Worm (Caenorhabditis elegans) whole organism, young adult: ENCODE results near the gene vhp-1.
A peak's percentile ranks its signal among the peaks of the same experiment; 100 is the strongest.

Experiments
- B0019.2 ChIP-seq: fragments of 200-800 bp; sonication (Bioruptor generic); conservative IDR thresholded peaks from 2 replicates; pipeline ENCODE4 v1.3.6; 2022; ENCODE audit warnings: missing genetic modification reagents, missing genetic modification characterization, missing compliant biosample characterization
- B0035.1 ChIP-seq: sonication (generic microtip); optimal IDR thresholded peaks from 2 replicates; lab custom pipeline; 2016; ENCODE audit warnings: missing genetic modification characterization, mild to moderate bottlenecking, missing compliant biosample characterization, missing genotype, missing genetic modification reagents
- C06A6.2 ChIP-seq: fragments of 200-800 bp; sonication (Bioruptor generic); conservative IDR thresholded peaks from 2 replicates; pipeline ENCODE4 v1.3.6; 2022; ENCODE audit warnings: missing genetic modification characterization, missing compliant biosample characterization
- D2030.7 ChIP-seq: fragments of 200-800 bp; sonication (Bioruptor generic); IDR thresholded peaks from 2 replicates; pipeline ENCODE4 v1.3.6; 2022; ENCODE audit warnings: missing genetic modification reagents, missing genetic modification characterization, missing compliant biosample characterization
- F22D6.2 ChIP-seq: sonication (generic microtip); optimal IDR thresholded peaks from 2 replicates; lab custom pipeline; 2016; ENCODE audit warnings: mild to moderate bottlenecking, missing genetic modification characterization, missing compliant biosample characterization
- F23B12.7 ChIP-seq: sonication (generic microtip); optimal IDR thresholded peaks from 2 replicates; lab custom pipeline; 2017; ENCODE audit warnings: missing genetic modification characterization, mild to moderate bottlenecking, missing compliant biosample characterization, antibody characterized with exemption, moderate library complexity; ENCODE audit not compliant: insufficient read depth
- F33H1.4 ChIP-seq: fragments of 200-800 bp; sonication (Bioruptor generic); IDR thresholded peaks from 2 replicates; pipeline ENCODE4 v1.3.6; 2022; ENCODE audit warnings: missing genetic modification reagents, missing genetic modification characterization, missing compliant biosample characterization
- F49E8.2 ChIP-seq: sonication (generic microtip); optimal IDR thresholded peaks from 3 replicates; lab custom pipeline; 2017; ENCODE audit warnings: missing genetic modification characterization, mild to moderate bottlenecking, missing compliant biosample characterization, antibody characterized with exemption, moderate library complexity; ENCODE audit not compliant: insufficient read depth
- F52B5.7 ChIP-seq: sonication (generic microtip); optimal IDR thresholded peaks from 2 replicates; lab custom pipeline; 2016; ENCODE audit warnings: mild to moderate bottlenecking, missing genetic modification characterization, missing compliant biosample characterization
- F57A8.1 ChIP-seq: fragments of 200-800 bp; sonication (Bioruptor generic); optimal IDR thresholded peaks from 2 replicates; lab custom pipeline; 2018; ENCODE audit warnings: mild to moderate bottlenecking, missing genetic modification characterization, moderate library complexity, missing compliant biosample characterization
- K12H6.12 ChIP-seq: fragments of 200-800 bp; sonication (Bioruptor generic); optimal IDR thresholded peaks from 2 replicates; lab custom pipeline; 2018; ENCODE audit warnings: mild to moderate bottlenecking, missing genetic modification characterization, missing compliant biosample characterization
- T26A5.8 ChIP-seq: sonication (generic microtip); optimal IDR thresholded peaks from 2 replicates; lab custom pipeline; 2016; ENCODE audit warnings: missing genetic modification characterization, missing compliant biosample characterization
- Y53G8AR.9 ChIP-seq: fragments of 200-800 bp; sonication (Bioruptor generic); conservative IDR thresholded peaks from 2 replicates; pipeline ENCODE4 v1.3.6; 2022; ENCODE audit warnings: missing genetic modification reagents, missing genetic modification characterization, missing compliant biosample characterization
- Y56A3A.18 ChIP-seq: fragments of 200-800 bp; sonication (Bioruptor generic); IDR thresholded peaks from 2 replicates; pipeline ENCODE4 v1.3.6; 2022; ENCODE audit warnings: missing genetic modification reagents, missing genetic modification characterization, missing compliant biosample characterization
- Y67H2A.10 ChIP-seq: fragments of 200-800 bp; sonication (Bioruptor generic); conservative IDR thresholded peaks from 2 replicates; pipeline ENCODE4 v1.3.6; 2022; ENCODE audit warnings: missing genetic modification reagents, missing genetic modification characterization, missing compliant biosample characterization
- Y95B8A.8 ChIP-seq: fragments of 200-800 bp; sonication (Bioruptor generic); IDR thresholded peaks from 2 replicates; pipeline ENCODE4 v1.3.6; 2022; ENCODE audit warnings: missing genetic modification reagents, missing genetic modification characterization, missing compliant biosample characterization
- ama-1 ChIP-seq, 3 experiments: fragments of 150-350 bp in 1 of 3; sonication (generic microtip) in 2 of 3; optimal IDR thresholded peaks; 2 replicates each; lab custom pipeline; 2014 to 2018; ENCODE audit warnings: missing biosample characterization in 2 of 3, missing genetic modification characterization in 2 of 3, missing genetic modification reagents in 2 of 3
- aptf-3 ChIP-seq: fragments of 200-800 bp; sonication (Bioruptor generic); IDR thresholded peaks from 2 replicates; pipeline ENCODE4 v1.3.6; 2022; ENCODE audit warnings: missing genetic modification characterization, missing compliant biosample characterization
- athp-1 ChIP-seq: sonication (generic microtip); optimal IDR thresholded peaks from 2 replicates; lab custom pipeline; 2017; ENCODE audit warnings: mild to moderate bottlenecking, missing genetic modification characterization, missing compliant biosample characterization
- attf-3 ChIP-seq: fragments of 200-800 bp; sonication (Bioruptor generic); conservative IDR thresholded peaks from 2 replicates; pipeline ENCODE4 v1.3.6; 2022; ENCODE audit warnings: missing genetic modification reagents, missing genetic modification characterization, missing compliant biosample characterization
- ccch-3 ChIP-seq: fragments of 200-800 bp; sonication (Bioruptor generic); optimal IDR thresholded peaks from 2 replicates; lab custom pipeline; 2018; ENCODE audit warnings: mild to moderate bottlenecking, missing genetic modification characterization, missing compliant biosample characterization
- cebp-1 ChIP-seq, 2 experiments: fragments of 200-800 bp in 1 of 2; sonication (Bioruptor generic) in 1 of 2; sonication (generic microtip) in 1 of 2; IDR thresholded peaks in 1 of 2; optimal IDR thresholded peaks in 1 of 2; 2 replicates each; pipeline versions ENCODE4 v1.3.6 to Lab custom; 2017 to 2022; ENCODE audit warnings: missing compliant biosample characterization in 2 of 2, missing genetic modification characterization in 2 of 2, mild to moderate bottlenecking in 1 of 2, missing genetic modification reagents in 1 of 2, moderate library complexity in 1 of 2
- ceh-100 ChIP-seq: fragments of 200-800 bp; sonication (Bioruptor generic); IDR thresholded peaks from 2 replicates; pipeline ENCODE4 v1.3.6; 2022; ENCODE audit warnings: missing genetic modification reagents, missing genetic modification characterization, missing compliant biosample characterization
- ceh-27 ChIP-seq: fragments of 200-800 bp; sonication (Bioruptor generic); optimal IDR thresholded peaks from 2 replicates; lab custom pipeline; 2018; ENCODE audit warnings: mild to moderate bottlenecking, missing genetic modification characterization, moderate library complexity, missing compliant biosample characterization
- ceh-58 ChIP-seq: fragments of 200-800 bp; sonication (Bioruptor generic); IDR thresholded peaks from 2 replicates; pipeline ENCODE4 v1.3.6; 2022; ENCODE audit warnings: missing genetic modification characterization, missing compliant biosample characterization
- chd-7 ChIP-seq: sonication (generic microtip); optimal IDR thresholded peaks from 2 replicates; lab custom pipeline; 2016; ENCODE audit warnings: mild to moderate bottlenecking, missing genetic modification characterization, moderate library complexity, missing compliant biosample characterization
- die-1 ChIP-seq: sonication (generic microtip); optimal IDR thresholded peaks from 2 replicates; lab custom pipeline; 2016; ENCODE audit warnings: missing genotype, mild to moderate bottlenecking, missing genetic modification characterization, missing compliant biosample characterization
- dpff-1 ChIP-seq: sonication (generic microtip); optimal IDR thresholded peaks from 2 replicates; lab custom pipeline; 2017; ENCODE audit warnings: mild to moderate bottlenecking, missing genetic modification characterization, missing compliant biosample characterization
- ekl-4 ChIP-seq: fragments of 200-800 bp; sonication (Bioruptor generic); IDR thresholded peaks from 2 replicates; pipeline ENCODE4 v1.3.6; 2022; ENCODE audit warnings: missing genetic modification reagents, missing genetic modification characterization, missing compliant biosample characterization
- ets-4 ChIP-seq: fragments of 200-800 bp; sonication (Bioruptor generic); optimal IDR thresholded peaks from 2 replicates; lab custom pipeline; 2018; ENCODE audit warnings: mild to moderate bottlenecking, missing genetic modification characterization, missing compliant biosample characterization
- hlh-12 ChIP-seq: sonication (generic microtip); optimal IDR thresholded peaks from 2 replicates; lab custom pipeline; 2016; ENCODE audit warnings: missing genetic modification characterization, missing compliant biosample characterization
- hrde-1 ChIP-seq: sonication (generic microtip); optimal IDR thresholded peaks from 2 replicates; lab custom pipeline; 2016; ENCODE audit warnings: missing genetic modification characterization, mild to moderate bottlenecking, missing compliant biosample characterization, moderate library complexity, missing genotype, missing genetic modification reagents, borderline replicate concordance
- lag-1 ChIP-seq: fragments of 200-800 bp; sonication (Bioruptor generic); IDR thresholded peaks from 2 replicates; pipeline ENCODE4 v1.3.6; 2022; ENCODE audit warnings: missing genetic modification reagents, missing genetic modification characterization, missing compliant biosample characterization
- lin-35 ChIP-seq, 3 experiments: fragments of 150-350 bp in 2 of 3; sonication (generic microtip) in 1 of 3; optimal IDR thresholded peaks; 2 replicates each; lab custom pipeline; 2014 to 2018; ENCODE audit warnings: missing biosample characterization in 3 of 3, missing genetic modification characterization in 3 of 3, missing genetic modification reagents in 3 of 3
- lir-1 ChIP-seq: fragments of 200-800 bp; sonication (Bioruptor generic); conservative IDR thresholded peaks from 2 replicates; pipeline ENCODE4 v1.3.6; 2022; ENCODE audit warnings: missing genetic modification reagents, missing genetic modification characterization, missing compliant biosample characterization
- madf-3 ChIP-seq: fragments of 200-800 bp; sonication (Bioruptor generic); IDR thresholded peaks from 2 replicates; pipeline ENCODE4 v1.3.6; 2022; ENCODE audit warnings: missing genetic modification reagents, missing genetic modification characterization, missing compliant biosample characterization
- mcd-1 ChIP-seq: fragments of 200-800 bp; sonication (Bioruptor generic); IDR thresholded peaks from 2 replicates; pipeline ENCODE4 v1.3.6; 2022; ENCODE audit warnings: missing genetic modification reagents, missing genetic modification characterization, missing compliant biosample characterization
- mes-4 ChIP-seq: sonication (generic microtip); optimal IDR thresholded peaks from 2 replicates; lab custom pipeline; 2016; ENCODE audit warnings: missing genotype, missing genetic modification characterization, missing compliant biosample characterization
- nfya-1 ChIP-seq: sonication (generic microtip); optimal IDR thresholded peaks from 2 replicates; lab custom pipeline; 2017; ENCODE audit warnings: antibody characterized with exemption, missing compliant biosample characterization, missing genetic modification characterization, borderline replicate concordance; ENCODE audit not compliant: insufficient read depth
- nfyb-1 ChIP-seq: fragments of 200-800 bp; sonication (Bioruptor generic); IDR thresholded peaks from 2 replicates; pipeline ENCODE4 v1.3.6; 2022; ENCODE audit warnings: missing genetic modification reagents, missing genetic modification characterization, missing compliant biosample characterization
- nhr-120 ChIP-seq: fragments of 200-800 bp; sonication (Bioruptor generic); IDR thresholded peaks from 2 replicates; pipeline ENCODE4 v1.3.6; 2022; ENCODE audit warnings: missing genetic modification characterization, missing compliant biosample characterization
- pbrm-1 ChIP-seq: fragments of 200-800 bp; sonication (Bioruptor generic); IDR thresholded peaks from 2 replicates; pipeline ENCODE4 v1.3.6; 2022; ENCODE audit warnings: missing genetic modification reagents, missing genetic modification characterization, missing compliant biosample characterization
- repo-1 ChIP-seq: sonication (generic microtip); optimal IDR thresholded peaks from 2 replicates; lab custom pipeline; 2017; ENCODE audit warnings: mild to moderate bottlenecking, missing genetic modification characterization, missing compliant biosample characterization
- snpc-1.1 ChIP-seq: sonication (generic microtip); optimal IDR thresholded peaks from 2 replicates; lab custom pipeline; 2017; ENCODE audit warnings: missing genetic modification characterization, mild to moderate bottlenecking, missing compliant biosample characterization, antibody characterized with exemption, moderate library complexity, missing genotype, missing genetic modification reagents; ENCODE audit not compliant: insufficient read depth
- snpc-3.4 ChIP-seq: sonication (generic microtip); optimal IDR thresholded peaks from 2 replicates; lab custom pipeline; 2017; ENCODE audit warnings: missing genetic modification characterization, mild to moderate bottlenecking, missing compliant biosample characterization, antibody characterized with exemption, moderate library complexity, missing genotype, missing genetic modification reagents
- tbx-9 ChIP-seq: sonication (generic microtip); optimal IDR thresholded peaks from 2 replicates; lab custom pipeline; 2016; ENCODE audit warnings: borderline replicate concordance, missing genetic modification characterization, inconsistent platforms, missing compliant biosample characterization
- ztf-28 ChIP-seq: fragments of 200-800 bp; sonication (Bioruptor generic); IDR thresholded peaks from 2 replicates; pipeline ENCODE4 v1.3.6; 2022; ENCODE audit warnings: missing genetic modification reagents, missing genetic modification characterization, missing compliant biosample characterization

Gene vhp-1

ce11 chrII:5330206-5330686 is 7.2 kb downstream of the vhp-1 start (continued):
- TF ChIP-seq attf-3 (GFP tag; lab: Robert Waterston, UW), result no peak
- TF ChIP-seq F52B5.7, result no peak
- peak; percentile 62; the same call in 1 of the 2 replicates for TF ChIP-seq pbrm-1
- no peak for TF ChIP-seq F23B12.7 (tag; lab: Kevin White, UChicago)
- TF ChIP-seq repo-1 (tag; lab: Kevin White, UChicago), result no peak
- TF ChIP-seq ceh-27 (GFP tag; lab: Kevin White, UChicago), result no peak
- no peak for TF ChIP-seq F33H1.4 (GFP tag; lab: Robert Waterston, UW)
- no peak for TF ChIP-seq athp-1 (tag; lab: Kevin White, UChicago)
- TF ChIP-seq F57A8.1 (GFP tag; lab: Kevin White, UChicago), result no peak
- no peak for TF ChIP-seq nhr-120 (GFP tag; lab: Robert Waterston, UW)
- 0 out of 2 replicates have a peak, but pooled peaks have one; percentile 11 for TF ChIP-seq ekl-4
- no peak for TF ChIP-seq Y67H2A.10 (GFP tag; lab: Robert Waterston, UW)
- no peak for TF ChIP-seq ccch-3
- TF ChIP-seq lin-35 (GFP tag; optimal IDR thresholded peaks at IDR 0.05; lab: Kevin White, UChicago), result peak in 1 of 3 experiments; percentile 18
- no peak for TF ChIP-seq snpc-3.4 (tag; lab: Kevin White, UChicago)
- TF ChIP-seq Y56A3A.18 (GFP tag; lab: Robert Waterston, UW), result no peak
- peak; percentile 45 for TF ChIP-seq K12H6.12 (tag; lab: Kevin White, UChicago)
- no peak for TF ChIP-seq aptf-3 (GFP tag; lab: Robert Waterston, UW)
- no peak for TF ChIP-seq F49E8.2
- TF ChIP-seq ceh-58, result no peak
- no peak for TF ChIP-seq ama-1 (optimal IDR thresholded peaks at IDR 0.05; lab: Kevin White, UChicago)
- TF ChIP-seq ama-1 (GFP tag; optimal IDR thresholded peaks at IDR 0.05; lab: Kevin White, UChicago), result no peak
- TF ChIP-seq Y95B8A.8, result no peak
- peak; percentile 33 for TF ChIP-seq ets-4
- no peak for TF ChIP-seq snpc-1.1 (tag; lab: Kevin White, UChicago)
- TF ChIP-seq ceh-100 (GFP tag; lab: Robert Waterston, UW), result no peak
- TF ChIP-seq cebp-1 (GFP tag; IDR thresholded peaks at IDR 0.05; lab: Robert Waterston, UW), result peak; percentile 77
- peak; percentile 94 for TF ChIP-seq cebp-1 (tag; optimal IDR thresholded peaks at IDR 0.05; lab: Kevin White, UChicago)
- no peak for TF ChIP-seq tbx-9 (tag; lab: Kevin White, UChicago)
- TF ChIP-seq mcd-1 (GFP tag; lab: Robert Waterston, UW), result peak; percentile 46; the same call in 1 of the 2 replicates
- TF ChIP-seq dpff-1 (tag; lab: Kevin White, UChicago), result no peak
- TF ChIP-seq Y53G8AR.9 (GFP tag; lab: Robert Waterston, UW), result no peak
- TF ChIP-seq madf-3 (GFP tag; lab: Robert Waterston, UW), result no peak
- TF ChIP-seq chd-7 (tag; lab: Kevin White, UChicago), result peak; percentile 53
- TF ChIP-seq lag-1, result no peak
- TF ChIP-seq C06A6.2 (GFP tag; lab: Robert Waterston, UW), result no peak
- TF ChIP-seq ztf-28 (GFP tag; lab: Robert Waterston, UW), result no peak
- TF ChIP-seq T26A5.8, result no peak
- no peak for TF ChIP-seq mes-4 (tag; lab: Kevin White, UChicago)
- TF ChIP-seq B0019.2 (GFP tag; lab: Robert Waterston, UW), result no peak
- TF ChIP-seq nfyb-1 (GFP tag; lab: Robert Waterston, UW), result peak; percentile 70
- TF ChIP-seq F22D6.2, result peak; percentile 33
- TF ChIP-seq nfya-1 (tag; lab: Kevin White, UChicago), result no peak
- no peak for TF ChIP-seq hlh-12 (tag; lab: Kevin White, UChicago)
- no peak for TF ChIP-seq D2030.7 (GFP tag; lab: Robert Waterston, UW)
- TF ChIP-seq lir-1, result no peak; the same call in 1 of the 2 replicates
- TF ChIP-seq die-1 (tag; lab: Kevin White, UChicago), result no peak
- no peak for TF ChIP-seq B0035.1 (tag; lab: Kevin White, UChicago)
- no peak for TF ChIP-seq hrde-1 (tag; lab: Kevin White, UChicago)
